Worm (Caenorhabditis elegans): Measurements from ENCODE around the gene fmo-1.

DNA sequence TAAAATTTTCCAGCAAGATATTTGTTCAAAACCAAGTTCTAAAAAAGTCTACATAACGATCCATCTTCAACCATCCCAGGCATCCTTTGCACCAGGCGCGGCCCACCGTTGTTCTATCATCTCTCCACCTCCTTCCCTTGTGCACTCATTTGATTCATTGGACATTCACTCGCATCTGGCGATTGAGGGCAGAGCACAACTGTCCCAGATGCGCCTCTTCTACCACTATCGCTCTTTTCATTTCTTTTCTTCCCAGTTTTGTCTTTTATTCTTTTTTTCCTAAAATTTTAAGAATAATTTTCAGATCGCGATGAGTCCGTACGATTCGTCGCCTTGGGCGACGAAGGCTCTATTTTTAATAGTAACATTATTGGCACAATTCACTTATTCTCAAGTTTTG, 4.9 kb downstream of the fmo-1 start, which contains the start of gene epi-1:
- TF ChIP-seq skn-1 (tag; optimal IDR thresholded peaks at IDR 0.05): no peak
- no peak for TF ChIP-seq snpc-4 (tag; optimal IDR thresholded peaks at IDR 0.05)
- TF ChIP-seq F13H6.1 (tag; optimal IDR thresholded peaks at IDR 0.05): no peak
- TF ChIP-seq Y55F3AM.14 (GFP tag; optimal IDR thresholded peaks at IDR 0.05): no peak
- no peak for TF ChIP-seq ztf-11 (tag; optimal IDR thresholded peaks at IDR 0.05)
- no peak for TF ChIP-seq nhr-25 (tag; optimal IDR thresholded peaks at IDR 0.05)
- no peak for TF ChIP-seq nhr-237 (tag; optimal IDR thresholded peaks at IDR 0.05)
- TF ChIP-seq mbf-1 (tag; optimal IDR thresholded peaks at IDR 0.05): no peak
- no peak for TF ChIP-seq elt-3 (tag; optimal IDR thresholded peaks at IDR 0.05)
- no peak for TF ChIP-seq fos-1 (tag; optimal IDR thresholded peaks at IDR 0.05)
- no peak for TF ChIP-seq ceh-16 (tag; optimal IDR thresholded peaks at IDR 0.05)
- TF ChIP-seq ztf-1 (GFP tag; conservative IDR thresholded peaks at IDR 0.05): no peak
- no peak for TF ChIP-seq aly-2 (tag; optimal IDR thresholded peaks at IDR 0.05)
